Worm (Caenorhabditis elegans): ENCODE measurements around the gene osm-10.

osm-10 gene

ce11 chrIII:7242988-7243387 lies at the start of gene osm-10:
TSS of gene osm-10 (plus strand) at chrIII:7243280.
- TF ChIP-seq W03F9.2 (tag; optimal IDR thresholded peaks at IDR 0.05) (no peak), him-1 (tag; optimal IDR thresholded peaks at IDR 0.05) (no peak), dao-5 (tag; optimal IDR thresholded peaks at IDR 0.05) (no peak)

- no peak for TF ChIP-seq dao-5 (tag; optimal IDR thresholded peaks at IDR 0.05)
- no peak for TF ChIP-seq W03F9.2 (tag; optimal IDR thresholded peaks at IDR 0.05)
- no peak for TF ChIP-seq him-1 (tag; optimal IDR thresholded peaks at IDR 0.05)
Measured at ce11 chrIII:7195325-7195724, 47.8 kb upstream of the osm-10 start, which contains the start of gene F37C12.18. TSS of gene F37C12.18 (minus strand) at chrIII:7195425.

DNA sequence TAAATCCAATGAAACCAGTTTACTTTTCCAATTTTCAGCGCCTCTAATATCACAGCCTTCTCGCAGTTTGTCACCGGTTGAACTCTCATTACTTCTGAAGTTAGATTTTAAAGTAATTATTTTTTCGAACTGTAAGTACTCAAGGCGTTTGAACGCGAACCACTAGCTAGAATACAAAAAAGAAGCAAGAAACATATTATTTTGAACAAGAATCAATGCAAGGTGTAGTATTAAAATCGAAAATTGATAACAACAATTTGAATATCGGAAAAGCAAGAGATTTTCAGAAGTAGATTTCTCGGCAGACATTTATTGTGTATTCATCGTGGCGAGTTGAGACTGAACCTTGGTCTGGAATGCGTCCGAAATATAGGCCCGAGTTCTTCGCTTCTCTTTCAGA lies 45.1 kb upstream of the osm-10 start, which contains the start of gene exos-9:
Gene exos-9 (minus strand): TSS at position 101 of the 400 bp plus-strand sequence.
- no peak for TF ChIP-seq dao-5 (tag; optimal IDR thresholded peaks at IDR 0.05)
- no peak for TF ChIP-seq W03F9.2 (tag; optimal IDR thresholded peaks at IDR 0.05)
- no peak for TF ChIP-seq him-1 (tag; optimal IDR thresholded peaks at IDR 0.05)

DNA sequence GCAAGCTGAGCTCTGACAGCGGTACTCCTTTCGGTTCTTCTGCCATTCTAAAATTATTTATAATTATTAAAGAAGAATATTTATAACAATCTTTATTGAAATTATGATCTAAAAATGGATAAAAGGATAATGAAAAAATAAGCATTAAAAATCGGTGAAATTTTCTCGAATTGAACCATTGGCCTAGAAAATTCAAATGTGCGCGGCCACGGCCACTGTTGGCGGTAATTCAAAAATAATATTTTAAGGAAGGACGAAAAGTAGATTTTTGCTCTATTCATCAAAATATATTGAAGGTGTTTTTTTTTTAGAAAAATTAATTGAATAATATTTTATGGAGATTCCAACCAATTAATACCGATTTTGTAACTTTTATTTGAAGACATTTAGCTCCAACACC lies 44.2 kb upstream of the osm-10 start, which contains the start of gene pfd-5:
Gene pfd-5 (minus strand): TSS at position 47 of the 400 bp plus-strand sequence.
- peak; percentile 56 for TF ChIP-seq W03F9.2 (tag; optimal IDR thresholded peaks at IDR 0.05)
- TF ChIP-seq dao-5 (tag; optimal IDR thresholded peaks at IDR 0.05): no peak

DNA sequence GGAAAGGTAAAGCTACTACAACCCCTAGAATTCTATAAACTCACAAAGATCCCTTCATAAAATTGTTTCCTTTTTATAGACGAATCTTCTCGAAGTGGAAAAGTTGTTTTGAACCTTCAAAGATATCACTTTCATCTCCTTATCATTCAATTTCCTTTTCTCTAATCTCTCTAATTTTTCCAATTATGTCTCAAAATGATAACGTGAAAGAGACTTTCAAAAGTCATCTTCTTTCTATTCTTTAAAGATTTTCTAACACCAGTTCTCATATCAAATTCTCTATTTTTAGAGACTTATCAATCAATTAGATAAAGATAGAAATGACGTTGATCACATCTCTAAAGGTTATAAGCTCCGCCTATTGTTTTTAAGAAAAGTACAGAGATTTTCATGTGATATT lies 43.6 kb upstream of the osm-10 start:
- TF ChIP-seq him-1 (tag; optimal IDR thresholded peaks at IDR 0.05): no peak
- TF ChIP-seq dao-5 (tag; optimal IDR thresholded peaks at IDR 0.05): no peak
- TF ChIP-seq W03F9.2 (tag; optimal IDR thresholded peaks at IDR 0.05): no peak

DNA sequence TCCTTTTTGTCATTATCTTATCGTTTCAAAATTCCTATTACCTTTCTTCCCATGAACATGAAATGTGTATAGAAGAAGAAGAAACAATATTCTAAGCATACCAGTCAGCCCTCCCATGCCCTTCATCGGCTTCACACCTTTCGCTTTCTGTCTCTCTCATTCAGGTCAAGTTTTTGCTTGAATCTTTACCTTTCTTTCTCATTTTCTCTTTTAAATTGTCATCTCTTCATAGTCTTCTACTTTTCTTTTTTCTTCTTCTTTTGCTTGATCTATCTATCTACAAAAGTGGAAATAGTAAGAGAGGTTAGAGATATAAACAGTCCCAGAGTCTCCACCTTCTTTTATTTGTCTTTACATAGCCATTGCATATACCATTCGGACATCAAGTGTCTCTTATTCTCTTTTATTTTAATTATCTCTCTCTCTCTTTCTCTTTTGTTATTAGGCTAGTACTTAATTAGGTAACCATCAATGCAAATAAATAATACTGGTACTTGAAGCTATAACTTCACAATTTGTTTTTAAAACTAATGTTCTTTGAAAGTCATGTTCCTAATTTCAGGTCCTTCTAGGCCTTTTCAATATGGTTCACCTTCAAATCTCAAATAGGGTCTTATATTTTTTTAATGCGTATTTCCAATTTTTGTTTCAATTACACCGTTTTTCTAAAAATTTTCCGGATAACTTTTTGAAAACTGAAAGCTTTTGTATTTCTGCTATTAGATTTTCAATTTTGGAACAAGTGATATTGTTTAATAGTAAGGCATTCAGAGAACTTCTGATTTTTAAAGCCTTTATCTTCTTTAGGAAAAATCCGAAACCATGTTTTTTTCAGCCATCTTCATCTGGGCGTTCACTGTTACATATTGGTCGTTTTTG lies 41.5 kb upstream of the osm-10 start, which contains the start of gene dpy-31:
Gene dpy-31 (plus strand): TSS at position 829 of the 879 bp plus-strand sequence.
- TF ChIP-seq dao-5 (tag; optimal IDR thresholded peaks at IDR 0.05) (no peak), W03F9.2 (tag; optimal IDR thresholded peaks at IDR 0.05) (no peak), him-1 (tag; optimal IDR thresholded peaks at IDR 0.05) (no peak)

ce11 chrIII:7203130-7203775 lies 39.8 kb upstream of the osm-10 start:
- TF ChIP-seq dao-5 (tag; optimal IDR thresholded peaks at IDR 0.05) (no peak), W03F9.2 (tag; optimal IDR thresholded peaks at IDR 0.05) (no peak), him-1 (tag; optimal IDR thresholded peaks at IDR 0.05) (no peak)

ce11 chrIII:7207903-7208497 lies 35.1 kb upstream of the osm-10 start, which contains the start of gene rpl-6:
TSS of gene rpl-6 (plus strand) at chrIII:7208447.
- TF ChIP-seq W03F9.2 (tag; optimal IDR thresholded peaks at IDR 0.05) (peak; percentile 93), him-1 (tag; optimal IDR thresholded peaks at IDR 0.05) (no peak), dao-5 (tag; optimal IDR thresholded peaks at IDR 0.05) (no peak)

DNA sequence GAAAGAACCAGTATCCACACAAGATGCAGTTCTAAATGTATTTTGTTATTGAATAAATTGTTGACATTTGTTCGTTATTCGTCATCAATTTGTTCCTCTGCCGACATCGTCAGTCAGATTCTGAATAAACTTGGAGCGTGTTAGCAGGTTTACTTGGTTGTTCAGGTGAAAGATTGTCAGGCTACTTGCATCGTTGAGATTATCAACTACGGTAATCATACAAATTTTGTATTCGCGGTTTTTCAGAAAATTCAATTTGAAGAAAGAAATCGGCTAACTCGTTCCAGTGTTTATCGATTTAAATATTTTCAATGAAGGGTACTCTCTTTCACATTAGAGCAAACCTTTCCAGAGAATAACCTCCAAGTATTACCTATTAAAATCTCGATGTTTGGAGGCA lies 33.4 kb upstream of the osm-10 start, which contains the start of gene R151.2:
Gene R151.2 (plus strand): TSS at position 247 of the 400 bp plus-strand sequence.
- TF ChIP-seq dao-5 (tag; optimal IDR thresholded peaks at IDR 0.05) (no peak), W03F9.2 (tag; optimal IDR thresholded peaks at IDR 0.05) (no peak), him-1 (tag; optimal IDR thresholded peaks at IDR 0.05) (no peak)

- TF ChIP-seq W03F9.2 (tag; optimal IDR thresholded peaks at IDR 0.05) (no peak), dao-5 (tag; optimal IDR thresholded peaks at IDR 0.05) (no peak), him-1 (tag; optimal IDR thresholded peaks at IDR 0.05) (no peak)
Measured at ce11 chrIII:7210486-7210885, 32.6 kb upstream of the osm-10 start.

DNA sequence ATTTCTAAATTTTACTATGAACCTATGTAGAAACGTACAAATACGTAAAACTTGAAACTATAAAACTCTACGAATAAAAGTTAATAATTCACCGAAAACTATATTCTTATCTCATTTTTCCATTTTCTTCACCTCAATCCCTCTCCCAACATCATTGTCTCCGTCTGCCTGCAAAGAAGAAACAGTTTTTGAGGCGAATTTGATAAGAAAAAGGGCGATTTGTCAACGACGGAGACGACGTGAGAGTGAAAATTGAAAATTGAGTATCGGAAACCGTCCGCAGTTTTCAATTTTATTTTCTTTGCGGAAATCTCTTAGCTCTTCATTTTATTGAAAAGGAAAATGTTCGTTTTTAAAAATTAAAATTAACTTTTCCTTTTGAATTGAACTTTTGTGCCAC lies 31.1 kb upstream of the osm-10 start:
- TF ChIP-seq W03F9.2 (tag; optimal IDR thresholded peaks at IDR 0.05) (no peak), dao-5 (tag; optimal IDR thresholded peaks at IDR 0.05) (no peak), him-1 (tag; optimal IDR thresholded peaks at IDR 0.05) (no peak)

ce11 chrIII:7215532-7215931 lies 27.5 kb upstream of the osm-10 start:
- TF ChIP-seq him-1 (tag; optimal IDR thresholded peaks at IDR 0.05) (no peak), dao-5 (tag; optimal IDR thresholded peaks at IDR 0.05) (no peak), W03F9.2 (tag; optimal IDR thresholded peaks at IDR 0.05) (no peak)

- TF ChIP-seq him-1 (tag; optimal IDR thresholded peaks at IDR 0.05) (no peak), W03F9.2 (tag; optimal IDR thresholded peaks at IDR 0.05) (no peak), dao-5 (tag; optimal IDR thresholded peaks at IDR 0.05) (no peak)
Measured at ce11 chrIII:7216226-7216625, 26.9 kb upstream of the osm-10 start, which contains the start of gene R151.1. TSS of gene R151.1 (plus strand) at chrIII:7216526.

Measured in whole organism, L4/young adult.